Worm (Caenorhabditis elegans) whole organism, midembryonic: ENCODE measurements around the gene npp-18.

Source experiments
- T22C8.4 ChIP-seq: fragments of 200-800 bp; sonication (Bioruptor generic); IDR thresholded peaks from 2 replicates; pipeline ENCODE4 v1.3.6; 2022; ENCODE audit warnings: missing genetic modification characterization, missing compliant biosample characterization
- cog-1 ChIP-seq: sonication (generic microtip); optimal IDR thresholded peaks from 2 replicates; lab custom pipeline; 2016; ENCODE audit warnings: missing genetic modification characterization, missing compliant biosample characterization
- flt-1 ChIP-seq: fragments of 200-800 bp; sonication (Bioruptor generic); IDR thresholded peaks from 2 replicates; pipeline ENCODE4 v1.3.6; 2022; ENCODE audit warnings: missing genetic modification characterization, missing compliant biosample characterization
- klf-2 ChIP-seq: fragments of 200-800 bp; sonication (Bioruptor generic); conservative IDR thresholded peaks from 2 replicates; pipeline ENCODE4 v1.3.6; 2022; ENCODE audit warnings: missing genetic modification reagents, missing genetic modification characterization, missing compliant biosample characterization
- med-1 ChIP-seq: sonication (generic microtip); optimal IDR thresholded peaks from 2 replicates; lab custom pipeline; 2017; ENCODE audit warnings: missing genetic modification characterization, mild to moderate bottlenecking, missing compliant biosample characterization, antibody characterized with exemption, missing genetic modification reagents; ENCODE audit not compliant: insufficient read depth
- ref-1 ChIP-seq: fragments of 200-800 bp; sonication (Bioruptor generic); conservative IDR thresholded peaks from 2 replicates; pipeline ENCODE4 v1.3.6; 2022; ENCODE audit warnings: missing genetic modification reagents, missing genetic modification characterization, missing compliant biosample characterization
- tab-1 ChIP-seq: fragments of 200-800 bp; sonication (Bioruptor generic); IDR thresholded peaks from 2 replicates; pipeline ENCODE4 v1.3.6; 2022; ENCODE audit warnings: missing genetic modification characterization, missing compliant biosample characterization
- ztf-23 ChIP-seq: fragments of 200-800 bp; sonication (Bioruptor generic); IDR thresholded peaks from 2 replicates; pipeline ENCODE4 v1.3.6; 2022; ENCODE audit warnings: missing genetic modification reagents, missing genetic modification characterization, missing compliant biosample characterization
- ztf-29 ChIP-seq: fragments of 200-800 bp; sonication (Bioruptor generic); IDR thresholded peaks from 2 replicates; pipeline ENCODE4 v1.3.6; 2022; ENCODE audit warnings: missing genetic modification reagents, missing genetic modification characterization, missing compliant biosample characterization

- TF ChIP-seq tab-1 (GFP tag; lab: Robert Waterston, UW) (no peak), ztf-23 (GFP tag; lab: Robert Waterston, UW) (no peak), flt-1 (no peak), ztf-29 (GFP tag; lab: Robert Waterston, UW) (no peak), ref-1 (GFP tag; lab: Robert Waterston, UW) (no peak), cog-1 (no peak), med-1 (GFP tag; lab: Kevin White, UChicago) (no peak), klf-2 (GFP tag; lab: Robert Waterston, UW) (no peak), T22C8.4 (no peak)
These were observed 46.5 kb downstream of the npp-18 start, which contains the start of gene ife-1 for ce11 chrIII:13343117-13343516.
